Worm (Caenorhabditis elegans): ENCODE results near the gene nuo-4.

The nuo-4 gene

DNA sequence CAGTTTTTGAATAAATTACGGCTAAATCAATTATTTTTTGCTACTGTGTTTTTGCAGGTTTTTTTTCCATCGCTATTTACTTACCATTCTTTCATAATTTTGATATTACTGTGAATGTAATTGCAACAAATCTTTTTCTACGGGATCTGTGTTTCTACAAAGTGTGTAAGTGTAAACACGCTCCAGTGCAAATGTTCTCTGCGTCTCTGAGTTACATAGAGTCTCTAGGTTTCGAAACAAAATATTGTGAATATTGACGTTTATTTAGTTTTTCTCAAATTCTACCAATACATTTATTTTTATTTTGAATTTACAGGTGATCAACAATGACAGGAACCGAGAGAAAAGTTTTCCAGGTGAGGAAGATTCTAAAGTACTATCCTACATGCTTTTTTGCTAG is 25.4 kb upstream of the nuo-4 start, which contains the start of gene yju-2 (continued):
- TF ChIP-seq ztf-28 (GFP tag; IDR thresholded peaks at IDR 0.05) = no peak
- no peak for TF ChIP-seq T26A5.8 (tag; optimal IDR thresholded peaks at IDR 0.05)
- TF ChIP-seq zfh-2 (GFP tag; conservative IDR thresholded peaks at IDR 0.05) = no peak
- TF ChIP-seq madf-8 (GFP tag; conservative IDR thresholded peaks at IDR 0.05) = no peak
- no peak for TF ChIP-seq let-526 (GFP tag; IDR thresholded peaks at IDR 0.05)
- no peak for TF ChIP-seq F22D6.2 (tag; optimal IDR thresholded peaks at IDR 0.05)
- TF ChIP-seq ceh-58 (GFP tag; IDR thresholded peaks at IDR 0.05) = no peak
- peak; percentile 68 for TF ChIP-seq mcd-1 (GFP tag; IDR thresholded peaks at IDR 0.05)
- no peak for TF ChIP-seq bed-2 (GFP tag; IDR thresholded peaks at IDR 0.05)
- TF ChIP-seq hmg-20 (GFP tag; IDR thresholded peaks at IDR 0.05) = no peak
- TF ChIP-seq chd-7 (tag; optimal IDR thresholded peaks at IDR 0.05) = no peak
- TF ChIP-seq mes-4 (tag; optimal IDR thresholded peaks at IDR 0.05) = no peak
- no peak for TF ChIP-seq lin-40 (tag; optimal IDR thresholded peaks at IDR 0.05)
- no peak for TF ChIP-seq B0035.1 (tag; optimal IDR thresholded peaks at IDR 0.05)
- TF ChIP-seq snpc-1.3 (tag; optimal IDR thresholded peaks at IDR 0.05; ENCODE audit: insufficient read depth) = no peak
- no peak for TF ChIP-seq bed-1 (GFP tag; IDR thresholded peaks at IDR 0.05)
- TF ChIP-seq F39B2.1 (GFP tag; IDR thresholded peaks at IDR 0.05) = no peak
- no peak for TF ChIP-seq F57C9.4 (tag; optimal IDR thresholded peaks at IDR 0.05)
- TF ChIP-seq dpff-1 (tag; optimal IDR thresholded peaks at IDR 0.05) = no peak
- TF ChIP-seq rpc-1 (optimal IDR thresholded peaks at IDR 0.05) = no peak
- TF ChIP-seq rpc-1 (tag; optimal IDR thresholded peaks at IDR 0.05) = no peak
- no peak for TF ChIP-seq dox-1 (GFP tag; IDR thresholded peaks at IDR 0.05)
- no peak for TF ChIP-seq unc-130 (GFP tag; optimal IDR thresholded peaks at IDR 0.05)
- no peak for TF ChIP-seq Y53G8AR.9 (GFP tag; conservative IDR thresholded peaks at IDR 0.05)
- TF ChIP-seq madf-3 (GFP tag; IDR thresholded peaks at IDR 0.05) = 0 out of 2 replicates have a peak, but pooled peaks have one; percentile 47
- TF ChIP-seq aptf-3 (GFP tag; IDR thresholded peaks at IDR 0.05) = no peak
- no peak for TF ChIP-seq pha-4 (tag; optimal IDR thresholded peaks at IDR 0.05)
- TF ChIP-seq hmg-1.2 (GFP tag; IDR thresholded peaks at IDR 0.05) = peak; percentile 81
- peak; percentile 48 for TF ChIP-seq F49E8.2 (tag; optimal IDR thresholded peaks at IDR 0.05; ENCODE audit: insufficient read depth)
- no peak for TF ChIP-seq tbx-9 (tag; optimal IDR thresholded peaks at IDR 0.05; ENCODE audit: borderline replicate concordance)
- no peak for TF ChIP-seq ZK185.1 (tag; optimal IDR thresholded peaks at IDR 0.05; ENCODE audit: poor library complexity, severe bottlenecking)
- peak; percentile 7 for TF ChIP-seq nhr-80 (tag; optimal IDR thresholded peaks at IDR 0.05)
- no peak for TF ChIP-seq Y53F4B.3 (GFP tag; IDR thresholded peaks at IDR 0.05)
- no peak for TF ChIP-seq die-1 (tag; optimal IDR thresholded peaks at IDR 0.05)
- no peak for TF ChIP-seq gei-17 (GFP tag; optimal IDR thresholded peaks at IDR 0.05)
- no peak for TF ChIP-seq nfya-1 (tag; optimal IDR thresholded peaks at IDR 0.05; ENCODE audit: borderline replicate concordance, insufficient read depth)
- TF ChIP-seq rcor-1 (GFP tag; IDR thresholded peaks at IDR 0.05) = no peak
- TF ChIP-seq hrde-1 (tag; optimal IDR thresholded peaks at IDR 0.05; ENCODE audit: borderline replicate concordance) = no peak
- no peak for TF ChIP-seq ztf-6 (GFP tag; IDR thresholded peaks at IDR 0.05)
- no peak for TF ChIP-seq ccch-3 (GFP tag; optimal IDR thresholded peaks at IDR 0.05)
- no peak for TF ChIP-seq K11D2.4 (GFP tag; IDR thresholded peaks at IDR 0.05)
- TF ChIP-seq zim-3 (tag; optimal IDR thresholded peaks at IDR 0.05) = no peak
- peak; percentile 18 for TF ChIP-seq repo-1 (tag; optimal IDR thresholded peaks at IDR 0.05)
- no peak for TF ChIP-seq tlf-1 (GFP tag; optimal IDR thresholded peaks at IDR 0.05)
- no peak for TF ChIP-seq hlh-12 (tag; optimal IDR thresholded peaks at IDR 0.05)
- no peak for TF ChIP-seq cebp-2 (GFP tag; IDR thresholded peaks at IDR 0.05)
- TF ChIP-seq F52B5.7 (tag; optimal IDR thresholded peaks at IDR 0.05) = no peak
- no peak for TF ChIP-seq ets-4 (GFP tag; optimal IDR thresholded peaks at IDR 0.05)
- peak; percentile 16 for TF ChIP-seq ama-1 (optimal IDR thresholded peaks at IDR 0.05)
- TF ChIP-seq ama-1 (GFP tag; optimal IDR thresholded peaks at IDR 0.05) = peak in 1 of 2 experiments; percentile 38
- TF ChIP-seq nfya-2 (GFP tag; IDR thresholded peaks at IDR 0.05) = no peak

Measured in whole organism, young adult.